Worm (Caenorhabditis elegans) whole organism, young adult: ENCODE results near the gene K10H10.6.

Experiments used
- B0035.1 ChIP-seq: sonication (generic microtip); optimal IDR thresholded peaks from 2 replicates; lab custom pipeline; 2016; ENCODE audit warnings: missing genetic modification characterization, mild to moderate bottlenecking, missing compliant biosample characterization, missing genotype, missing genetic modification reagents
- C17E4.6 ChIP-seq: fragments of 200-800 bp; sonication (Bioruptor generic); IDR thresholded peaks from 2 replicates; pipeline ENCODE4 v1.3.6; 2022; ENCODE audit warnings: missing genetic modification reagents, missing genetic modification characterization, missing compliant biosample characterization
- D2030.7 ChIP-seq: fragments of 200-800 bp; sonication (Bioruptor generic); IDR thresholded peaks from 2 replicates; pipeline ENCODE4 v1.3.6; 2022; ENCODE audit warnings: missing genetic modification reagents, missing genetic modification characterization, missing compliant biosample characterization
- F37B4.10 ChIP-seq: fragments of 200-800 bp; sonication (Bioruptor generic); IDR thresholded peaks from 2 replicates; pipeline ENCODE4 v1.3.6; 2022; ENCODE audit warnings: missing genetic modification characterization, missing compliant biosample characterization
- K11D2.4 ChIP-seq: fragments of 200-800 bp; sonication (Bioruptor generic); IDR thresholded peaks from 2 replicates; pipeline ENCODE4 v1.3.6; 2022; ENCODE audit warnings: missing genetic modification reagents, missing genetic modification characterization, missing compliant biosample characterization
- ama-1 ChIP-seq, 3 experiments: fragments of 150-350 bp in 1 of 3; sonication (generic microtip) in 2 of 3; optimal IDR thresholded peaks; 2 replicates each; lab custom pipeline; 2014 to 2018; ENCODE audit warnings: missing biosample characterization in 2 of 3, missing genetic modification characterization in 2 of 3, missing genetic modification reagents in 2 of 3
- atf-7 ChIP-seq: sonication (generic microtip); optimal IDR thresholded peaks from 2 replicates; lab custom pipeline; 2017; ENCODE audit warnings: mild to moderate bottlenecking, missing genetic modification characterization, missing compliant biosample characterization
- cebp-1 ChIP-seq, 2 experiments: fragments of 200-800 bp in 1 of 2; sonication (Bioruptor generic) in 1 of 2; sonication (generic microtip) in 1 of 2; IDR thresholded peaks in 1 of 2; optimal IDR thresholded peaks in 1 of 2; 2 replicates each; pipeline versions ENCODE4 v1.3.6 to Lab custom; 2017 to 2022; ENCODE audit warnings: missing compliant biosample characterization in 2 of 2, missing genetic modification characterization in 2 of 2, mild to moderate bottlenecking in 1 of 2, missing genetic modification reagents in 1 of 2, moderate library complexity in 1 of 2
- chd-7 ChIP-seq: sonication (generic microtip); optimal IDR thresholded peaks from 2 replicates; lab custom pipeline; 2016; ENCODE audit warnings: mild to moderate bottlenecking, missing genetic modification characterization, moderate library complexity, missing compliant biosample characterization
- dpl-1 ChIP-seq: fragments of 150-350 bp; optimal IDR thresholded peaks from 2 replicates; lab custom pipeline; 2014; ENCODE audit warnings: missing biosample characterization, missing genetic modification reagents, missing genetic modification characterization
- ekl-4 ChIP-seq: fragments of 200-800 bp; sonication (Bioruptor generic); IDR thresholded peaks from 2 replicates; pipeline ENCODE4 v1.3.6; 2022; ENCODE audit warnings: missing genetic modification reagents, missing genetic modification characterization, missing compliant biosample characterization
- ets-4 ChIP-seq: fragments of 200-800 bp; sonication (Bioruptor generic); optimal IDR thresholded peaks from 2 replicates; lab custom pipeline; 2018; ENCODE audit warnings: mild to moderate bottlenecking, missing genetic modification characterization, missing compliant biosample characterization
- hlh-12 ChIP-seq: sonication (generic microtip); optimal IDR thresholded peaks from 2 replicates; lab custom pipeline; 2016; ENCODE audit warnings: missing genetic modification characterization, missing compliant biosample characterization
- lin-26 ChIP-seq: fragments of 200-800 bp; sonication (Bioruptor generic); IDR thresholded peaks from 2 replicates; pipeline ENCODE4 v1.3.6; 2022; ENCODE audit warnings: missing genetic modification reagents, missing genetic modification characterization, missing compliant biosample characterization
- lin-35 ChIP-seq, 3 experiments: fragments of 150-350 bp in 2 of 3; sonication (generic microtip) in 1 of 3; optimal IDR thresholded peaks; 2 replicates each; lab custom pipeline; 2014 to 2018; ENCODE audit warnings: missing biosample characterization in 3 of 3, missing genetic modification characterization in 3 of 3, missing genetic modification reagents in 3 of 3
- lin-40 ChIP-seq: sonication (generic microtip); optimal IDR thresholded peaks from 2 replicates; lab custom pipeline; 2016; ENCODE audit warnings: missing genetic modification characterization, mild to moderate bottlenecking, missing compliant biosample characterization, missing genotype, missing genetic modification reagents
- mcd-1 ChIP-seq: fragments of 200-800 bp; sonication (Bioruptor generic); IDR thresholded peaks from 2 replicates; pipeline ENCODE4 v1.3.6; 2022; ENCODE audit warnings: missing genetic modification reagents, missing genetic modification characterization, missing compliant biosample characterization
- mes-4 ChIP-seq: sonication (generic microtip); optimal IDR thresholded peaks from 2 replicates; lab custom pipeline; 2016; ENCODE audit warnings: missing genotype, missing genetic modification characterization, missing compliant biosample characterization
- nfyb-1 ChIP-seq: fragments of 200-800 bp; sonication (Bioruptor generic); IDR thresholded peaks from 2 replicates; pipeline ENCODE4 v1.3.6; 2022; ENCODE audit warnings: missing genetic modification reagents, missing genetic modification characterization, missing compliant biosample characterization
- nhr-80 ChIP-seq: sonication (generic microtip); optimal IDR thresholded peaks from 2 replicates; lab custom pipeline; 2016; ENCODE audit warnings: missing genetic modification characterization, missing compliant biosample characterization
- rec-8 ChIP-seq, 2 experiments: sonication (generic microtip); optimal IDR thresholded peaks; 2 replicates each; lab custom pipeline; 2016; ENCODE audit warnings: mild to moderate bottlenecking in 2 of 2, missing genetic modification characterization in 2 of 2, missing genetic modification reagents in 2 of 2, missing genotype in 2 of 2, missing biosample characterization in 1 of 2, missing compliant biosample characterization in 1 of 2, moderate library complexity in 1 of 2
- sdz-38 ChIP-seq: sonication (generic microtip); optimal IDR thresholded peaks from 2 replicates; lab custom pipeline; 2016; ENCODE audit warnings: missing genotype, missing genetic modification characterization, missing compliant biosample characterization
- snpc-1.1 ChIP-seq: sonication (generic microtip); optimal IDR thresholded peaks from 2 replicates; lab custom pipeline; 2017; ENCODE audit warnings: missing genetic modification characterization, mild to moderate bottlenecking, missing compliant biosample characterization, antibody characterized with exemption, moderate library complexity, missing genotype, missing genetic modification reagents; ENCODE audit not compliant: insufficient read depth
- somi-1 ChIP-seq: fragments of 200-800 bp; sonication (Bioruptor generic); optimal IDR thresholded peaks from 2 replicates; lab custom pipeline; 2018; ENCODE audit warnings: mild to moderate bottlenecking, missing genetic modification characterization, missing compliant biosample characterization
- tbx-9 ChIP-seq: sonication (generic microtip); optimal IDR thresholded peaks from 2 replicates; lab custom pipeline; 2016; ENCODE audit warnings: borderline replicate concordance, missing genetic modification characterization, inconsistent platforms, missing compliant biosample characterization
- unc-130 ChIP-seq: sonication (generic microtip); optimal IDR thresholded peaks from 2 replicates; lab custom pipeline; 2016; ENCODE audit warnings: missing genetic modification reagents, missing genetic modification characterization, missing compliant biosample characterization
- zfh-2 ChIP-seq: fragments of 200-800 bp; sonication (Bioruptor generic); conservative IDR thresholded peaks from 2 replicates; pipeline ENCODE4 v1.3.6; 2022; ENCODE audit warnings: missing genetic modification reagents, missing genetic modification characterization, missing compliant biosample characterization
- ztf-18 ChIP-seq: sonication (generic microtip); optimal IDR thresholded peaks from 2 replicates; lab custom pipeline; 2016; ENCODE audit warnings: missing genotype, mild to moderate bottlenecking, missing genetic modification characterization, missing compliant biosample characterization

The K10H10.6 gene

ce11 chrII:14488661-14489060, 14.4 kb upstream of the K10H10.6 start, which contains the start of gene usp-14 (continued):
- TF ChIP-seq snpc-1.1 (tag; lab: Kevin White, UChicago): no peak
- TF ChIP-seq, all 124 proteins: peak for 29

DNA sequence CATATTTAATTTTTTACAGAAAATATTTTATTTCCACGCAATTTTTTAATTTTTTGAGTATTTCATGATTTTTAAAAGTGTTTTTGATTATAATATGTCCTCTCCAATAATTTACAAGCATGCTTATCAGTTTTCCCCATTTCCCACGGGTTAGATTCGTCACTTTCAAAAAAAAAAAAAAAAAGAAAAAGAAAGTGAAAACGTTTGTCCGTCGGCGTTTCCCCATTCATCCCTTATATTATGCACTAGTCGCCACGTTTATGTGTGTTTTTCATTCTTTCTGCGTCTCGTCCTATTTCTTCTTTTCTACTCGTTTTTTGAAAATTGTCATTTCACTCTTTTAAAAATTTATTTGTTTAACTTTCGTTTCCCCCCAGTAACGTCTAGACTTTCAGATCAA, 13.7 kb upstream of the K10H10.6 start, which contains the start of gene vnut-1:
Gene vnut-1 (plus strand): TSS at position 396 of the 400 bp plus-strand sequence.
- TF ChIP-seq ztf-18 (tag; lab: Kevin White, UChicago) (peak; percentile 24), sdz-38 (tag; lab: Kevin White, UChicago) (no peak), nhr-80 (tag; lab: Kevin White, UChicago) (peak; percentile 72), ets-4 (GFP tag; lab: Kevin White, UChicago) (no peak), lin-40 (tag; lab: Kevin White, UChicago) (peak; percentile 5), unc-130 (GFP tag; lab: Kevin White, UChicago) (no peak)
- TF ChIP-seq, all 124 proteins: peak for 3

DNA sequence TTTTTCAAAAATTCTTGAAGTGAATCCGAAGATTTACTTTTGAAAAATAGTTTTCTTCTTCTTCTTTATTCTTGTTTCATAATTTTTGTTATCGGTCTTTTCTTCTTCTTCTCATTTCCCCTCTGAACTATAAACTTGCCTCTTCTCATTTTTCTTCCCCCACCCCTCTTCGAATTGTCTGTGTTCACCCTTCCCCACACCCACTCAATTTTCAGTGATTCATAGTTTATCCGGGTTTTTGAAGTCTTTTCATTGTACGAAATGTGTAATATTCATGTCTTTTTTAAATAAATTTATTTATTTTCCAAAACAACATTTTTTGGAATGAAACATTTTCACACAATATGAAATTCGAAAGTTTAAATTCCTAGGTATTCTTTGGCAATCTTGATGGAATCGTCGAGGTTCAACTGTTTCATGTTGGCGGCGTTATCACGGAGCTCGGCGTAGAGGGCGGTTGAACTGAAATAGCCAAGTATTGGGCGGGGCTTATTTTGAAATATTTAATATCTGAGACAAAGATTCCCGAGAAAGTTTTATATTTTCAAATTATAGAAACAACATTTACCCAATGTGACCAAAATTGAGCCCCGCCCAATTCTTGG, 10.4 kb upstream of the K10H10.6 start:
- TF ChIP-seq rec-8 (tag; optimal IDR thresholded peaks at IDR 0.05; lab: Kevin White, UChicago): no peak
- no peak for TF ChIP-seq tbx-9 (tag; lab: Kevin White, UChicago)
- TF ChIP-seq lin-26 (GFP tag; lab: Robert Waterston, UW): 0 out of 2 replicates have a peak, but pooled peaks have one; percentile 4
- TF ChIP-seq lin-35 (GFP tag; optimal IDR thresholded peaks at IDR 0.05; lab: Kevin White, UChicago): peak in 1 of 3 experiments; percentile 15
- TF ChIP-seq ama-1 (optimal IDR thresholded peaks at IDR 0.05; lab: Kevin White, UChicago): peak; percentile 69
- no peak for TF ChIP-seq ama-1 (GFP tag; optimal IDR thresholded peaks at IDR 0.05; lab: Kevin White, UChicago)

DNA sequence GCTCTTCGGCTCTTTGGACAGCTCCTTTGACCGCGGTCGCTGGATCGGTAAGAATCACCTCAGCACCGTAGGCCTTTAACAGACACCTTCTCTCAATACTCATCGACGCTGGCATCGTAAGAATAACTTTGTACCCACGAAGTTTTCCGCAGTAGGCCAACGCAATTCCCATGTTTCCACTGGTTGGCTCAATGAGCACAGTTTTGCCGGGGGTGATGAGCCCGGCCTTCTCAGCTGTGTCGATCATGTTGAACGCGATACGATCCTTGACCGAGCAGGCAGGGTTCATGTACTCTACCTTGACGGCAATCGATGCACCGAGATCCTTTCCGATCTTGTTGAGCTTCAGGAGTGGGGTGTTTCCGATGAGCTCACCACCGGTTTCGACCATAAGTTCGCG, 9.1 kb upstream of the K10H10.6 start:
- TF ChIP-seq dpl-1 (GFP tag; lab: Kevin White, UChicago) (no peak), cebp-1 (GFP tag; IDR thresholded peaks at IDR 0.05; lab: Robert Waterston, UW) (no peak), cebp-1 (tag; optimal IDR thresholded peaks at IDR 0.05; lab: Kevin White, UChicago) (no peak), lin-26 (GFP tag; lab: Robert Waterston, UW) (peak; percentile 57; the same call in 1 of the 2 replicates), somi-1 (GFP tag; lab: Kevin White, UChicago) (no peak), mcd-1 (GFP tag; lab: Robert Waterston, UW) (0 out of 2 replicates have a peak, but pooled peaks have one; percentile 12), ama-1 (optimal IDR thresholded peaks at IDR 0.05; lab: Kevin White, UChicago) (peak; percentile 31), ama-1 (GFP tag; optimal IDR thresholded peaks at IDR 0.05; lab: Kevin White, UChicago) (no peak), mes-4 (tag; lab: Kevin White, UChicago) (no peak), ekl-4 (GFP tag; lab: Robert Waterston, UW) (0 out of 2 replicates have a peak, but pooled peaks have one; percentile 11), K11D2.4 (GFP tag; lab: Robert Waterston, UW) (no peak), nfyb-1 (GFP tag; lab: Robert Waterston, UW) (0 out of 2 replicates have a peak, but pooled peaks have one; percentile 39), zfh-2 (GFP tag; lab: Robert Waterston, UW) (peak; percentile 52; the same call in 1 of the 2 replicates), C17E4.6 (GFP tag; lab: Robert Waterston, UW) (no peak), F37B4.10 (GFP tag; lab: Robert Waterston, UW) (no peak), hlh-12 (tag; lab: Kevin White, UChicago) (no peak), B0035.1 (tag; lab: Kevin White, UChicago) (no peak), chd-7 (tag; lab: Kevin White, UChicago) (peak; percentile 18), atf-7 (tag; lab: Kevin White, UChicago) (no peak)
- TF ChIP-seq, all 124 proteins: peak for 7

DNA sequence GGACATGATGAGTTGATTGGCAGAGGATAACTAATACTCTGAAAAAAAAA, 8.9 kb upstream of the K10H10.6 start, which contains the start of gene cysl-2:
Gene cysl-2 (minus strand): TSS at position 38 of the 50 bp plus-strand sequence.
- TF ChIP-seq mcd-1 (GFP tag; lab: Robert Waterston, UW): 0 out of 2 replicates have a peak, but pooled peaks have one; percentile 3
- no peak for TF ChIP-seq D2030.7
